Fruit fly (Drosophila melanogaster) whole organism, prepupa: ENCODE results near the gene CG9667.

ENCODE experiments used
- Blimp-1 ChIP-seq: fragments of 200-800 bp; sonication (Bioruptor generic); optimal IDR thresholded peaks from 3 replicates; lab custom pipeline; 2017; ENCODE audit warnings: missing biosample characterization, missing genetic modification characterization, mild to moderate bottlenecking, moderate library complexity, missing genetic modification reagents
- CG6808 ChIP-seq: fragments of 200-800 bp; sonication (Bioruptor generic); optimal IDR thresholded peaks from 3 replicates; lab custom pipeline; 2017; ENCODE audit warnings: missing biosample characterization, missing genetic modification characterization, mild to moderate bottlenecking, moderate library complexity, missing genetic modification reagents
- CG6854 ChIP-seq: fragments of 200-800 bp; sonication (Bioruptor generic); optimal IDR thresholded peaks from 2 replicates; lab custom pipeline; 2017; ENCODE audit warnings: missing biosample characterization, mild to moderate bottlenecking, missing genetic modification characterization
- CG8119 ChIP-seq: fragments of 200-800 bp; sonication (Bioruptor generic); IDR thresholded peaks from 3 replicates; pipeline ENCODE4 v1.3.6; 2022; ENCODE audit warnings: missing biosample characterization, missing genetic modification characterization
- CG8632 ChIP-seq: fragments of 200-800 bp; sonication (Bioruptor generic); optimal IDR thresholded peaks from 3 replicates; lab custom pipeline; 2016; ENCODE audit warnings: missing biosample characterization, missing genetic modification characterization
- CG9139 ChIP-seq: fragments of 200-800 bp; sonication (Bioruptor generic); optimal IDR thresholded peaks from 3 replicates; lab custom pipeline; 2017; ENCODE audit warnings: missing biosample characterization, mild to moderate bottlenecking, missing genetic modification characterization
- Eip75B ChIP-seq: fragments of 200-800 bp; sonication (Bioruptor generic); optimal IDR thresholded peaks from 3 replicates; lab custom pipeline; 2016; ENCODE audit warnings: missing biosample characterization, missing genetic modification characterization
- Hr39 ChIP-seq: fragments of 200-800 bp; sonication (Bioruptor generic); optimal IDR thresholded peaks from 2 replicates; lab custom pipeline; 2016; ENCODE audit warnings: missing biosample characterization, missing genetic modification characterization
- Sox102F ChIP-seq: fragments of 200-800 bp; sonication (Bioruptor generic); optimal IDR thresholded peaks from 2 replicates; lab custom pipeline; 2016; ENCODE audit warnings: missing biosample characterization, mild to moderate bottlenecking, missing genetic modification characterization
- acj6 ChIP-seq: fragments of 200-800 bp; sonication (Bioruptor generic); optimal IDR thresholded peaks from 3 replicates; lab custom pipeline; 2016; ENCODE audit warnings: missing biosample characterization, missing genetic modification characterization
- eg ChIP-seq: fragments of 200-800 bp; sonication (Bioruptor generic); IDR thresholded peaks from 3 replicates; pipeline ENCODE4 v1.3.6; 2022; ENCODE audit warnings: missing biosample characterization, missing genetic modification characterization
- spab ChIP-seq: fragments of 200-800 bp; sonication (Bioruptor generic); optimal IDR thresholded peaks from 2 replicates; lab custom pipeline; 2017; ENCODE audit warnings: missing biosample characterization, mild to moderate bottlenecking, missing genetic modification characterization, missing genetic modification reagents
- svp ChIP-seq: fragments of 200-800 bp; sonication (Bioruptor generic); peaks from one replicate; lab custom pipeline; 2016; ENCODE audit warnings: missing biosample characterization, missing genetic modification characterization

DNA sequence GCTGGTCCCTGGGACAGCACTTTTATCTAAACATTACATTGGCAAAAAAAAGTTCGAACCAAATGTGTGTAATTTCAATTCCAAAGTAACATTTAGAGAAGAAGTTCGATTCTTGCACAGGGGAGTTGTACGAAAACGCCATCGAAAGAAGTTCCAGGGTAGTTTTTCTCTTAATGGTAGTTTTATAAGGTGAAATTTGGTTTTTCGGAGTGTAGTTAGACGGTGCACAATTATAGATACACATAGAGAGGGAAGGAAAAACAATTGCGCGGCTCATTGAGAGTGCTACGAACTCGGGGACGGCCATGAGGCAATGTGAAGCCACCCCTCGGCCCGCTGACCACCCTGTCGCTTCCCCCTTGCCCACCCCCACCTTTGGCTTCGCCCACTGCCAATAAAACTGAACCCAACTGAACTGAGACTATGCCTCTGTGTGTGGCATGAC, 15.9 kb downstream of the CG9667 start:
- no peak for TF ChIP-seq CG6808 (GFP tag; lab: Kevin White, UChicago)
- peak; percentile 17 for TF ChIP-seq acj6 (GFP tag; lab: Kevin White, UChicago)
- no peak for TF ChIP-seq CG6854
- TF ChIP-seq Blimp-1 (GFP tag; lab: Kevin White, UChicago), result no peak
- peak; percentile 82 for TF ChIP-seq CG8119
- TF ChIP-seq Sox102F (GFP tag; lab: Kevin White, UChicago), result no peak
- TF ChIP-seq eg (GFP tag; lab: Robert Waterston, UW), result peak; percentile 86
- peak; percentile 46 for TF ChIP-seq Eip75B (GFP tag; lab: Kevin White, UChicago)
- peak; percentile 18 for TF ChIP-seq Hr39 (GFP tag; lab: Kevin White, UChicago)
- no peak for TF ChIP-seq svp
- TF ChIP-seq spab (GFP tag; lab: Kevin White, UChicago), result no peak
- TF ChIP-seq CG9139 (GFP tag; lab: Kevin White, UChicago), result no peak
- no peak for TF ChIP-seq CG8632
